Fruit fly (Drosophila melanogaster): Measurements from ENCODE around the gene fzo.

- TF ChIP-seq CG8478 (optimal IDR thresholded peaks at IDR 0.05) (no peak), CTCF (optimal IDR thresholded peaks at IDR 0.05) (no peak)
Measured at dm6 chr3R:23239051-23239450, 35.2 kb upstream of the fzo start.

All from S2 (cell line).